Worm (Caenorhabditis elegans) whole organism, L3 larva: Measurements from ENCODE around the gene tbb-1.

Experiments used
- egl-27 ChIP-seq: sonication (generic microtip); optimal IDR thresholded peaks from 4 replicates; lab custom pipeline; 2017; ENCODE audit warnings: missing biosample characterization, missing genetic modification reagents, missing genetic modification characterization
- fos-1 ChIP-seq: fragments of 150-350 bp; optimal IDR thresholded peaks from 2 replicates; lab custom pipeline; 2014; ENCODE audit warnings: missing biosample characterization, missing genetic modification characterization
- nhr-28 ChIP-seq: fragments of 150-350 bp; optimal IDR thresholded peaks from 2 replicates; lab custom pipeline; 2014; ENCODE audit warnings: missing biosample characterization, missing genetic modification characterization
- tbx-2 ChIP-seq: sonication (generic microtip); optimal IDR thresholded peaks from 2 replicates; lab custom pipeline; 2016; ENCODE audit warnings: mild to moderate bottlenecking, missing genetic modification characterization, missing compliant biosample characterization
- unc-62 ChIP-seq: fragments of 150-350 bp; sonication (generic microtip); optimal IDR thresholded peaks from 4 replicates; lab custom pipeline; 2014; ENCODE audit warnings: missing biosample characterization, missing genetic modification reagents, missing genetic modification characterization
- ztf-11 ChIP-seq: fragments of 150-350 bp; optimal IDR thresholded peaks from 2 replicates; lab custom pipeline; 2014; ENCODE audit warnings: missing biosample characterization, missing genetic modification characterization

ce11 chrIII:10769693-10770092 lies 27.5 kb upstream of the tbb-1 start:
- TF ChIP-seq nhr-28 (tag; lab: Kevin White, UChicago) (no peak), ztf-11 (no peak), fos-1 (tag; lab: Kevin White, UChicago) (no peak), tbx-2 (tag; lab: Kevin White, UChicago) (no peak), egl-27 (tag; lab: Kevin White, UChicago) (no peak), unc-62 (GFP tag; lab: Kevin White, UChicago) (no peak)
